Worm (Caenorhabditis elegans): Measurements from ENCODE around the gene C16H3.3.

DNA sequence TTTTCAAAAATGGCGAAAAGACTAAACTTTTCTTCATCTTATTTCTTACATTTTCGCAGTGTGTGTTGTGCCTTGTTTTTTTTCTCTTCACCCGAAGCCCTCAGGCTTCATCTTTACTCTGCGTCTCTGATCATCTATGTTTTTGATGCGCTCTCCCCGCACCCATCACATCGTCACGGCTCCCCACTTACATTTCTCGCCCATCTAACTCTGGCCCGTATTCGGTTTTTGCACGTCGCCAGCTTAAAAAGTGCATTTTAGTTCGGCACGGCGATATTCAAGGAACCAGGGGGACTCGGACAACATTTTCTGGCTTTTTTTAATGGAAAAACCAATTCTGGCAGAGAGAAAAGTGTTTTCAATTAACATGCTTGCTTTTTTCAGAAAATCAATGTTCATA, 17.5 kb upstream of the C16H3.3 start:
- TF ChIP-seq mdl-1 (tag; optimal IDR thresholded peaks at IDR 0.05) (peak in 1 of 2 experiments; percentile 41), F13H6.1 (tag; optimal IDR thresholded peaks at IDR 0.05) (peak; percentile 61), nhr-11 (tag; optimal IDR thresholded peaks at IDR 0.05) (no peak), ama-1 (optimal IDR thresholded peaks at IDR 0.05) (peak; percentile 16), ztf-11 (tag; optimal IDR thresholded peaks at IDR 0.05) (no peak), R02D3.7 (tag; optimal IDR thresholded peaks at IDR 0.05) (no peak), aly-2 (tag; optimal IDR thresholded peaks at IDR 0.05) (no peak), lin-39 (tag; optimal IDR thresholded peaks at IDR 0.05) (no peak), zag-1 (tag; optimal IDR thresholded peaks at IDR 0.05) (peak; percentile 63), nhr-77 (tag; optimal IDR thresholded peaks at IDR 0.05) (no peak), unc-55 (GFP tag; optimal IDR thresholded peaks at IDR 0.05) (peak; percentile 52), egl-27 (tag; optimal IDR thresholded peaks at IDR 0.05) (no peak), unc-62 (GFP tag; optimal IDR thresholded peaks at IDR 0.05) (no peak)
